Fruit fly (Drosophila melanogaster) whole organism, larva: Measurements from ENCODE around the gene CG10357.
A peak's percentile ranks its signal among the peaks of the same experiment; 100 is the strongest.

Experiments
- noc ChIP-seq: fragments of 200-800 bp; sonication (Bioruptor generic); optimal IDR thresholded peaks from 3 replicates; lab custom pipeline; 2019; ENCODE audit warnings: missing biosample characterization, mild to moderate bottlenecking, missing genetic modification characterization, moderate library complexity

The CG10357 gene

DNA sequence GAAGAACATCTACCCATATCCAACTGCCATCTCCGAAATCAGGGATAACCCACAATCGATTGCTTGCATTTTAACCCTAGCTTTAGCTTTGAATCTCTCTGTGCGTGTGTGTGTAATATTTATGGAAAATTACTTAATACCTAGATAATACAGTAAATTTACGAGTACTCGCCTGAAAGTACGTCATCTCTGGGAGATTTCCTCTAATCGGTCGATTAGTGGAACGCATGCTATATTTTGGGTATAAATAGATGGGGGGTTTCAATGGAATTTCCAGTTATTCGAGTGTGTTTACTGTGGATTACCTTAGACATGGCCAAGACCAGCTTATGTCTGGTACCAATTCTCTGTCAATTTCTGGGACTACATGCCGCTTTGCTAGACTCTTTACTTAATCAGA, at the start of gene CG10357:
Gene CG10357, plus strand, starts transcription at position 301 of the 400 bp plus-strand sequence.
- no peak for TF ChIP-seq noc (tag; lab: Kevin White, UChicago)

DNA sequence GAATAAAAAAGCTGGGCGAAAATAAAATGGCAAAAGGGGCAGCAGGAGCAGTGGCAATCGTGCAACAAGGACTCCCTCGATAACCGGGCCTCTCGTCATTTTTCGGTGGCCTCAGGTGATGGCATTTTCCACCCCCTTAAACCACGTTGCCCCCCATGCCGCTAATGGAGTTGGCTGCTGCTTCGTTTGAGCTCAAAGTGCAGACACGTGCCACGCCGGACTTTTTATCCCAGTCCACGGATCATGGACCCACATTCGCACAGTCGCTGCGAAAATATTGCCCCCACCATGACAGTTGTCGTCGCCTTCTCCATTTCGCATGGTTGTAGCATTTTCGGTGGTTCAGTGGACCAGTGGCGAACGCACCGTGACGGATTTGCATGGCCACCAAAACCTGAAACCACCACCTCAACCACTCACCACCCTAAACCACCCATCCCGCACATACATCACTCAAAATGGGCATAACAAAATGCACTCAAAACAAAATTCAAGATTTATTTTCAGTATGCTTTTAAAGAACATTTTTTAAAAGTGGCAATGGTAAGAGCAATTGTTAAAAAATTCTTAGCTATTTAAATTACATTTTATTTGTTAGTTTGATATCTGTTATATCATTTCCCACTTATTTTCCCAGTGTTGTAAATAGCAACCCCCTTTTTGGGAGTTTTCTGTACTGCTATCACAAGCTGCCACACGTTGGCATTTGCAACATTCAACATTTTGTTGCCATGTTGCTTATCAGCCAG, 48.3 kb upstream of the CG10357 start:
- TF ChIP-seq noc (tag; lab: Kevin White, UChicago) = no peak

DNA sequence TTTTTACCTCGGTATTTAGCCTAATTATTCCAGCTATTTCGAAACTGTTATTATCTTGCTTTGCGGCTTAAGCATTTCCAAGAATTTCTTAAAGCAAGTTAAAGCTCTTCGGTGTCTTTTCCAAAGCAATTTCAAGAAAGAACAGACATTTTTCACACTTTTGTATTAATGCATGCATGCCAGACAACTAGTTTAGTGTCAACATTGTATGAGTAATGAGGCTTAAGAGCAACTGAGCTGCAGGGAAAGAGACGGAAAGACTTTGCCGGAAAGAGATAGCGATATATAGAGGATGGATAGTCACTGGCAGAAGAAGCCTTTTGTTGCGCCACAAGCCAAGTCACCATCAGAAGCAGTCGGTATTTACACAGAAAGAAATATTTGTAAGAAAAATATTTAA, 46.1 kb upstream of the CG10357 start:
- no peak for TF ChIP-seq noc (tag; lab: Kevin White, UChicago)

DNA sequence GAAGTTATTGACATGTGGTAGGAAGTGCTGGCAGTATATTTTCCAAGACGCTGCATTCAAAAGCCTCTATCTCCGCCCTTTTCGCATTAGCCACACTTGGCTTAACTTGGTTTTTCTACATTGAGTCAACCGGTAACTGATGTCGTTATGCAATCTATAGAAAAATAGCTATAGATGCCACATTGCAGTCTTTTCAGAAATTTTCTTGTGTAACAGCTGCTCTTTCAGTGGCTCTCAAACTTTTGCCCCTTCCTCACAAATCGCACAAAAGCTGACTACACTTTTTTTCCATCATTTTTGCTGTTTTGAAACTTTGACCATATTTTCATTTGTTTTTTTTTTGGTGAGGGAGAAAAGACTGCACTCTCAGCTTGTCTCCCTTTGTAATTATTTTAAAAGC, 44.6 kb upstream of the CG10357 start:
- no peak for TF ChIP-seq noc (tag; lab: Kevin White, UChicago)

DNA sequence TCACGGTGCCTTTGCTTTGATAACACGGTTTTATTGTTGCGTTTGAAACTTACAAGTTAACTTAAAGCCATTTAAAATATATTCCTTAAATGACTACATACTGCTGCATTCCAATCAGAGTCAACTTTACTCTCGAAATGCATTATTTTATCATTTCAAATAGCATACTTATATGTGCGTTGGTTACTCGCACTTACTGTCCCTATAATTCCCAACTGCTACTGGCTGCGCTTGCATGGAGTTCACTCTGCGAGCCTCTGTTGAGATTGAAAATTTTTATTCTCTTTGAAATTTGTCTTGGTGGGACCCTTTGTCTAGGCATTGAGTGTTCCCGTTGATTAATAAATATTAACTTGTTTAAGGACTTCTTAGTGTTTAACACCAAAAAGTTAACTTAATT, 21.6 kb upstream of the CG10357 start:
- TF ChIP-seq noc (tag; lab: Kevin White, UChicago) = no peak

DNA sequence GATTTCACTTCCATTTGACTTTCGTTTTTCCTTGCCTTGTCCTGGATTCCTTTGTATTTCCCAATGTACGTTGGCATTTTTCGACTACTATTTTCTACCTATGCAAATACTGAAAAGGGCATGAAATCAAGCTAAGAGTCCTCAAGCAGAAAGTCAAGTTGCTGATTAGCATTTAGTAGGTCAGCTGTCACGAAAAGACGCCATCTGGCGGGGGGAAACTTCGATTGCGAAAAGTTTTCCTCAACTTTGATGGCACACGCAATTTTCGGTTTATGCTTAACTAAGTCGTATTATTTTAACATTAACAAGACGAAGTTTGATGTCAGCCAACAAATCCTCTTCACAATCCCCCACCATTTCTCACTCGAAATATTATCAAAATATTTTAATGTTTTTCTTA, 18.8 kb upstream of the CG10357 start:
- no peak for TF ChIP-seq noc (tag; lab: Kevin White, UChicago)

DNA sequence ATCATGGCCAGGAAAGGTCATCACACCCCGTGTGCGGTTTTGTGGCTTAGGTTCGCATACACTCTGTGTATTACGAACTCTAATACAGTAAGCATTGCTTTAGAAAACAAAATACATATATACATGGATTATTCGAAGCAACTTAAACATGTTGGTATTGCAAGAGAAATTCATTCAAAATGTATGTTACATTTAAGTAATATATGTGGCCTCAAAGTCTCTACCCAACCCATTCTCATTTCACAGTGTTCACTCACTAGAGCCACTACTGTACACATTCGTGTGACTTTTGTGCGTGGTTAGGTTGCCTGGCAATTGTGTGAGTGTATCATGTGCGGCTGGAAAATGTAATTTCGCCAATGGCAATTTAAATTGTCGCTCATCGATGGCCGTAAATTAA, 8.2 kb upstream of the CG10357 start:
- no peak for TF ChIP-seq noc (tag; lab: Kevin White, UChicago)

DNA sequence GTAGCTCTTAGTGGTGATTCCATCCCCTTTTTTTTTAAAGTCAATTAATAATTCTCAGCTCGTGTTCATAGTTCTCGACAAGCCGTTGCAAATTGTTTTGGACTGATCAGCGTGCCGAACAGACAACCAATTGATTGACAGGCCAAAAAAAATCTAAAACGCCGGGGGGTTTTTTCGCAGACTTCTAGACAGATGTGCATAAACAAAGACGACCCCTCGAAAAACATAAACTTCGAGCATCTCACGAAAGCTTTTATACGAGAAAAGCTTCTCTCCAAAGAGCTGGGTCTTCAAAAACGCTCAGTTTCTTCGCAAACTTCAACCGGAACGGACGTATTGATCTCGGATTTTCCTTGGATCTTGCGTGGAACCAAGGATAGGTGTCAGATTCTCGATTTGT, 3.3 kb upstream of the CG10357 start, which contains the start of gene CG10359:
Gene CG10359, plus strand, starts transcription at position 301 of the 400 bp plus-strand sequence.
- TF ChIP-seq noc (tag; lab: Kevin White, UChicago) = peak; percentile 27

DNA sequence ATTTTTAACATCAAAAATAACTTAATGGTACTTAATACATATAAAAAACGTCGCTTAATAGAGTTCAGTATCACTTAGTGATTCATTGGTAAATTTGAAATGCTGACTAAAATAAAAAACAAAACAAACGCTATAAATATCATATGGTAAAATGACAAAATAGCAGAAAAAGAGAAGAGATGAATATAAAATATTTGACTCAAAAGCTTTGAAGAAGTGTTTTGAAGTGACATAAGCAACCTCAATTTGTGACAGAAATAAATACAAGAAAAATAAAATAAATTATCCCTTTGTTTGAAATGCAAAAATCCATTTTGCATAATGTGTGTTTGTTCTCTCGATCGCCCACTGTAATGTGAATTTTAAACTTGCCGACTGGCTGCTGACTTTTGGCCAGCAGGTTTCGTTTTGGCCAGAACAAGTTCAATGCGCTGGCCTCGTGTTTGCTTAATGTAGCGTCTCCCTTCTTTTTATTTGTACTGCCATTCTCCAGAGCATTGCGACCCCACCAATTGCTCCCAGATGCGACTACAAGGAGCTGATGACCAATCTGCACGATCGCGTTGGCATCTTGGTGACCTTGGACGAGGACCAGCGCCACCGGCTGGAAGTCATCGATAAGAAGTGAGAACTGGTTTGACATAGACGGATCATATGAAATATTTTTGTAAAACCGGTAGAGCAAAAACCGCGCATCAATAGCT, 2.4 kb upstream of the CG10357 start:
- TF ChIP-seq noc (tag; lab: Kevin White, UChicago) = no peak

DNA sequence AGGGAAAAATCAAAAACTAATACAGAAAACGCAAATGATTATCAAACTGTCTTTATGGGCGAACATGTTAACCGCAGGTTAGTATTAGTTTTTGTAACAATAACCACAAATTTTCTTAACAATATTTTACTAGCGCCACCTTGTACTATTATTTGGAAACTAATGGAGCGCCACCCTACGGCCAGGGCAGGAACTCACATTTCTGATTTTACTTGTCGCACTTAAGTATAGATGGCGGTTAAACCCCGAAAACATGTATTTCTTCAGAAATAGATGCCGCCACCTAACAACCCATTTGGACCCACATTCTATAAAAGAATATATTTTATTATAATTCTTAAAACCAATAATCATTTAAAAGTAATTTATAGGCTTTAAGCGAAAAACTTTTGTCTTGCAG, 1.2 kb downstream of the CG10357 start:
- TF ChIP-seq noc (tag; lab: Kevin White, UChicago) = no peak

DNA sequence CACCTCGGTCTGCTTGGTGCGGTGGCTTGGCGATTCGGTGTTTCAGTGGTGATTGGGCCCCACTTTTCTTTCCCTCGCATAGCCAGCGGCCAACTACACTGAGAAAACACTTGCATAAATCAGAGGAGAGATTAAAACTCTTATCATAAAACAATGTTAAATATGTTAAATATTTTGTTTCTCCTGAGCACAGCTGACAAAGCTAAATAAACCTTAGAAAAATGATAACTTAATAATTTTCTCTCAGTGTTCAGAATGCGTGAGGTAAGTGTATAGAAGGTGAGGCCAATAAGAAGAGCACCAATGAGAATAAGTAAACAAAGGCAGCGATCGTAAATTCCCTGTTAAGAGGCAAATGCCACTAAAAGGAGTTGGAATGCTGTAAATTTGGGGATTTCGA, 2.1 kb downstream of the CG10357 start:
- TF ChIP-seq noc (tag; lab: Kevin White, UChicago) = no peak

DNA sequence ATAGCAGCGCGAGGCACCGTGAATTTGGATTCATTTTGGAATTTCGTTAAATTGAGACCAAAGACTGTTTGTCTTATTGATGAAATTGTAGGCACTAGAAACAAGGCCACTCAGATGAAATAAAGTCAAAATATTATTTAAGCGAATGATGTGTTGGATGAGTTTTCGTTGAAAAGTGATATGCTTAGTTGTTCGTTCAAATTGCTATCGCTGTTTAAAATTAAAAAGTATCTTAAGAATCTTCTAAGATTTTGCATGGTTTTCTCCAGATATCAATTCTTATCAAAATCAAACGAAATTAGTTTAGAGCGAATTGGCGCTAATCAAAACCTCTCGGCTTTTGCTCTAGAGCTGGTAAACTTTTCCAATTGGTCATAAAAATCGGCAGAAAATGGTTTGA, 5.8 kb downstream of the CG10357 start, which contains the start of gene CG14974:
Gene CG14974, minus strand, starts transcription at position 101 of the 400 bp plus-strand sequence.
- no peak for TF ChIP-seq noc (tag; lab: Kevin White, UChicago)

DNA sequence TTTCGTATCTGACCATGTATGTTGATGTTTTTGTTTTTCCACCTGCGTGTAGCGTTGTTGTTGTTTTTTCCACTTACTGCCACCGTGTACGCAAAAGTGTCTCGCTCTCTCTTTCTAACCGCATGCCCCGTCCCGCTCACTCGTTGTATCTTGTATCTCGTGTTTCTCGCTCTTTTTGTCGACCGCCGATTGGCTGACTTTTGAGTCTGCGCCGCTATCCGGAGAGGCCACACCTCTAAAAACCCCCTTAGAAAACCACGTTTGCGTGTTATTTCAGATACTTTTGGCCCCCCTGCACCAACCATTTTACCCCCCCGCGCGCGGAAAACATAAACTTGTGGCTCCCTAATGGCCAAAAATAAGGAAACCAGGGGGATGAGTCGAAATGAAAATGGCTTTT, 9.7 kb downstream of the CG10357 start:
- TF ChIP-seq noc (tag; lab: Kevin White, UChicago) = no peak

DNA sequence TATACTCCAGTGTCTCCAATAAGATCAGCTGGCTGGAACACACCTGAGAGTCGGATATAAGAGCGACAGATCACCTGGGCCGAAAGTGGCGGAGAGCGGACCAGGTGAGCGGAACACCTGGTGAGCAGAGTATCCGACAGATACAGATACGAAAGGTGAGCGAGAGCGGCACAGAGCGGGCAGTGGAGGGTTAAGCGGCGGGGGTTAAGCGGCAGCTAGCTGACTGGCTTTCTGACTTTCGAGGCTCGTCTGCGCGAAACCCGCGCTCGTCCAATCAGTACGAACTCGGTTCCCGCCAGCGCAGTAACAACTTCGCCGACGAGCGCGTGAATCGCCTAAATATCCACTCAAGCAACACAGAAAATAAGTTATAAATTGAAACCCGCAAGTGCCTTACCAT, 10.9 kb downstream of the CG10357 start, which contains the start of gene dar1:
Gene dar1, plus strand, starts transcription at position 284 of the 400 bp plus-strand sequence.
- TF ChIP-seq noc (tag; lab: Kevin White, UChicago) = no peak

DNA sequence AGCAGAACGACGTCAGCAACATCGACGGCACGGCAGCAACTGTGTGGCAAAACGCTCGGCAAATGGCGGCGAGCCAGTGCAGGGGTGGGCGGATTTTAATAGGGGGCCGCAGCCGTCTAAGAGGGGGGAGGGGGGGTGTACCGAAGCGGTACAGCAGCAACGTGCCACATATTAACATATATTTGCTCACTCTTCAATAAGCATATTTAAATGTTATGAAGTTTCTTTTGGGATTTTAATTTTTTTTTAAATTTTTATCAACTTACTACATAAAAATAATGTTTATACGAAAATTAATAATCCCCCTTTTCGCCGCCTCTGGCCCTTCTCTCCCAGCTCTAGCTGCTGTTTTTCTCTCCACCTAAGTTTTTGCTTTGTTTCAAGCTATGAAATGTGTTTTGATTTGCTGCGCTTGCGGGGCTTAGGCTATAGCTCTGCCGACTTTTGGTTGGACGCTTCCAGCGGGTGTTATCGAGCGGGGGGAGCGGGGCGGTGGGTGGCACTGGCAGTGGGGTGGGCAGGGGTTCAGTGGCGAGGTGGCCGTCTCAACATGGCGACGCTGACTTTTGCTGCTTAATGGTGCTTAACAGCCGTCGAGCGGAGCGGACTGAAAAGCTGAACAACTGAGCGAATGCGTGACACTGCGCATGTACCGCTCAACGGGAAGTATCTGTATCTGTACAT, 17.5 kb downstream of the CG10357 start:
- TF ChIP-seq noc (tag; lab: Kevin White, UChicago) = peak; percentile 55

DNA sequence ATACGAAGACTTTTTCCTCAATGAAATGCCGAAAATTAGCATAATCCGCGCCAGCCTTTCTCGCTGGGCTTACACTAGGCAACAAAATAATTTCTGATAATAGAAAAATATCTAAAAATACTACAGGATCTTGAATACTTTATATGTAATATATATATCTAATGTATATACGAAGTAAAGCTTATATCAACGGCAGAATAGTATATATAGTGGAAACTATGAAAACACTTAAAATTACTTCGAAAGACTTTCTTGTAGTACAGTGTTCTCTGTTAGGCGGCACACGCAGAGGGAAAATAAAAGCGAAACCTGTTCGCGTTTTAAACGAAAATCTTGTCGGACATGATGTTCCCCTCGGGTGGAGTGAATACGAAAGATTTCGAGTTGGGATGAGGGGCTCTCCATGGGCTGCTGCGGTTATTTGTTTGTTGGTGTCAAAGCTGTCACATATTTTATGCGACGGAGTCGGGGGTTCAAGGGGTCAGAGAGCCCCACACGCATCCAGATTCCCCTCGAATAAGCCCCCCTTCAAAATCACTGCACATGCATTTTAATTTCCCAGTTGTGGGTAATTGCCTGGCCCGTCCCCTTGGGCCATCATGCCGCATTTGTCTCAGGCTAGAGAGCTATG, 19.0 kb downstream of the CG10357 start:
- TF ChIP-seq noc (tag; lab: Kevin White, UChicago) = peak; percentile 77
